Worm (Caenorhabditis elegans) whole organism, L2 larva: ENCODE data around the gene btb-11.
"Not testable (repeated sequence)": the region's sequence is repeated elsewhere in the genome, so short reads cannot be mapped to it uniquely, and the experiment has no call there.

Experiments
- C34F6.9 ChIP-seq: fragments of 150-350 bp; optimal IDR thresholded peaks from 2 replicates; lab custom pipeline; 2014; ENCODE audit warnings: missing biosample characterization, missing genetic modification characterization
- F13H6.1 ChIP-seq: sonication (generic microtip); optimal IDR thresholded peaks from 2 replicates; lab custom pipeline; 2016; ENCODE audit warnings: missing genetic modification characterization, missing compliant biosample characterization
- R02D3.7 ChIP-seq: fragments of 150-350 bp; optimal IDR thresholded peaks from 2 replicates; lab custom pipeline; 2014; ENCODE audit warnings: missing biosample characterization, missing genetic modification characterization
- ZK546.5 ChIP-seq: sonication (generic microtip); optimal IDR thresholded peaks from 2 replicates; lab custom pipeline; 2017; ENCODE audit warnings: missing biosample characterization, missing genetic modification characterization
- aly-2 ChIP-seq: fragments of 150-350 bp; optimal IDR thresholded peaks from 2 replicates; lab custom pipeline; 2014; ENCODE audit warnings: missing biosample characterization, missing genetic modification characterization
- ceh-16 ChIP-seq: fragments of 150-350 bp; optimal IDR thresholded peaks from 2 replicates; lab custom pipeline; 2014; ENCODE audit warnings: missing biosample characterization, missing genetic modification characterization
- egl-27 ChIP-seq: sonication (generic microtip); optimal IDR thresholded peaks from 3 replicates; lab custom pipeline; 2017; ENCODE audit warnings: missing biosample characterization, missing genetic modification reagents, missing genetic modification characterization
- elt-1 ChIP-seq: fragments of 150-350 bp; optimal IDR thresholded peaks from 2 replicates; lab custom pipeline; 2014; ENCODE audit warnings: missing biosample characterization, missing genetic modification characterization
- elt-3 ChIP-seq: sonication (generic microtip); optimal IDR thresholded peaks from 2 replicates; lab custom pipeline; 2017; ENCODE audit warnings: missing biosample characterization, missing genetic modification characterization
- fos-1 ChIP-seq: fragments of 150-350 bp; optimal IDR thresholded peaks from 2 replicates; lab custom pipeline; 2014; ENCODE audit warnings: missing biosample characterization, missing genetic modification characterization
- gmeb-1 ChIP-seq: fragments of 150-350 bp; optimal IDR thresholded peaks from 2 replicates; lab custom pipeline; 2014; ENCODE audit warnings: missing biosample characterization, missing genetic modification characterization
- lin-11 ChIP-seq: fragments of 150-350 bp; sonication (generic microtip); optimal IDR thresholded peaks from 2 replicates; lab custom pipeline; 2014; ENCODE audit warnings: missing biosample characterization, missing genetic modification characterization, inconsistent platforms, mixed read lengths
- lin-13 ChIP-seq: fragments of 150-350 bp; optimal IDR thresholded peaks from 2 replicates; lab custom pipeline; 2014; ENCODE audit warnings: missing biosample characterization, missing genetic modification reagents, missing genetic modification characterization
- lin-39 ChIP-seq: fragments of 150-350 bp; optimal IDR thresholded peaks from 2 replicates; lab custom pipeline; 2014; ENCODE audit warnings: missing biosample characterization, missing genetic modification reagents, missing genetic modification characterization
- lsy-2 ChIP-seq, 2 experiments: fragments of 150-350 bp in 1 of 2; sonication (generic microtip) in 1 of 2; optimal IDR thresholded peaks; 2 replicates each; lab custom pipeline; 2014 to 2017; ENCODE audit warnings: missing biosample characterization in 2 of 2, missing genetic modification characterization in 2 of 2
- mbf-1 ChIP-seq: sonication (generic microtip); optimal IDR thresholded peaks from 2 replicates; lab custom pipeline; 2017; ENCODE audit warnings: missing biosample characterization, missing genetic modification characterization
- nhr-10 ChIP-seq: sonication (generic microtip); optimal IDR thresholded peaks from 2 replicates; lab custom pipeline; 2017; ENCODE audit warnings: missing biosample characterization, missing genetic modification characterization
- nhr-11 ChIP-seq: fragments of 150-350 bp; optimal IDR thresholded peaks from 2 replicates; lab custom pipeline; 2014; ENCODE audit warnings: missing biosample characterization, missing genetic modification characterization
- nhr-129 ChIP-seq: fragments of 150-350 bp; optimal IDR thresholded peaks from 2 replicates; lab custom pipeline; 2014; ENCODE audit warnings: missing biosample characterization, missing genetic modification characterization
- nhr-21 ChIP-seq: fragments of 150-350 bp; optimal IDR thresholded peaks from 2 replicates; lab custom pipeline; 2014; ENCODE audit warnings: missing biosample characterization, missing genetic modification characterization
- nhr-23 ChIP-seq: fragments of 150-350 bp; optimal IDR thresholded peaks from 2 replicates; lab custom pipeline; 2014; ENCODE audit warnings: missing biosample characterization, missing genetic modification reagents, missing genetic modification characterization
- nhr-237 ChIP-seq: fragments of 150-350 bp; optimal IDR thresholded peaks from 2 replicates; lab custom pipeline; 2014; ENCODE audit warnings: missing biosample characterization, missing genetic modification characterization
- nhr-6 ChIP-seq: fragments of 150-350 bp; optimal IDR thresholded peaks from 2 replicates; lab custom pipeline; 2014; ENCODE audit warnings: missing biosample characterization, missing genetic modification characterization
- peb-1 ChIP-seq: fragments of 150-350 bp; optimal IDR thresholded peaks from 2 replicates; lab custom pipeline; 2014; ENCODE audit warnings: missing biosample characterization, missing genetic modification characterization
- sem-4 ChIP-seq: fragments of 150-350 bp; optimal IDR thresholded peaks from 2 replicates; lab custom pipeline; 2014; ENCODE audit warnings: missing biosample characterization, missing genetic modification reagents, missing genetic modification characterization
- skn-1 ChIP-seq: sonication (generic microtip); optimal IDR thresholded peaks from 2 replicates; lab custom pipeline; 2017; ENCODE audit warnings: missing biosample characterization, missing genetic modification characterization
- snpc-4 ChIP-seq: fragments of 150-350 bp; optimal IDR thresholded peaks from 2 replicates; lab custom pipeline; 2014; ENCODE audit warnings: missing biosample characterization, missing genetic modification characterization
- unc-39 ChIP-seq: fragments of 150-350 bp; optimal IDR thresholded peaks from 2 replicates; lab custom pipeline; 2014; ENCODE audit warnings: missing biosample characterization, missing genetic modification characterization
- unc-62 ChIP-seq: fragments of 150-350 bp; optimal IDR thresholded peaks from 2 replicates; lab custom pipeline; 2014; ENCODE audit warnings: missing biosample characterization, missing genetic modification reagents, missing genetic modification characterization
- ztf-1 ChIP-seq: fragments of 200-800 bp; sonication (Bioruptor generic); conservative IDR thresholded peaks from 2 replicates; pipeline ENCODE4 v1.3.6; 2022; ENCODE audit warnings: missing genetic modification characterization, missing compliant biosample characterization
- ztf-11 ChIP-seq: sonication (generic microtip); optimal IDR thresholded peaks from 2 replicates; lab custom pipeline; 2017; ENCODE audit warnings: missing biosample characterization, missing genetic modification characterization
- ztf-4 ChIP-seq: fragments of 150-350 bp; optimal IDR thresholded peaks from 2 replicates; lab custom pipeline; 2014; ENCODE audit warnings: missing biosample characterization, missing genetic modification characterization

btb-11 gene

DNA sequence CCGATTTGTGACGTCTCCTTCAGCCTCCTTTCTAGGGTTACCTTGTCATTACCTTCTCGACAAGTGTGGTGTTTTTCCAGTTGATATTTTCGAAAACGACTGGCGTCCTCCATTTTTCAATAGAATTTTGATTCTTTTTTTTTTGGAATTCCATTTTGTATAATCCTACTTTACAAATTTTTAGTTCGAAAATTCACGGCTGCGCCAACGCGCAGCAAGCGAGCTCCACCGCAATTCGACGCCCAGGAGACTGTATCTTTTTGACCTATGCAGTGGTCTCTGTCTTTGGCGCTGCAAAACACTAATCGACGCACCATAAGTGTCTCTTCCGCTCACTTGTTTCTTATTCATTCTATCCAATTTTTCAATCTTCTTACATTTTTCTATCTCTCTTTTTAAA is 33.3 kb downstream of the btb-11 start, which contains the start of gene fbxc-42:
fbxc-42 (plus strand) TSS at position 301 of the 400 bp plus-strand sequence.
- TF ChIP-seq mbf-1 (tag; lab: Kevin White, UChicago) (no peak), unc-62 (GFP tag; lab: Kevin White, UChicago) (no peak), lin-39 (tag; lab: Kevin White, UChicago) (no peak), nhr-237 (tag; lab: Kevin White, UChicago) (no peak), ztf-1 (GFP tag; lab: Robert Waterston, UW) (no peak), elt-1 (tag; lab: Kevin White, UChicago) (no peak), lin-11 (tag; lab: Kevin White, UChicago) (no peak), ztf-4 (tag; lab: Kevin White, UChicago) (no peak), unc-39 (tag; lab: Kevin White, UChicago) (no peak), R02D3.7 (tag; lab: Kevin White, UChicago) (no peak), gmeb-1 (tag; lab: Kevin White, UChicago) (no peak), snpc-4 (tag; lab: Kevin White, UChicago) (no peak), nhr-129 (tag; lab: Kevin White, UChicago) (no peak), peb-1 (no peak)
- TF ChIP-seq, all 48 proteins: peak for 0

DNA sequence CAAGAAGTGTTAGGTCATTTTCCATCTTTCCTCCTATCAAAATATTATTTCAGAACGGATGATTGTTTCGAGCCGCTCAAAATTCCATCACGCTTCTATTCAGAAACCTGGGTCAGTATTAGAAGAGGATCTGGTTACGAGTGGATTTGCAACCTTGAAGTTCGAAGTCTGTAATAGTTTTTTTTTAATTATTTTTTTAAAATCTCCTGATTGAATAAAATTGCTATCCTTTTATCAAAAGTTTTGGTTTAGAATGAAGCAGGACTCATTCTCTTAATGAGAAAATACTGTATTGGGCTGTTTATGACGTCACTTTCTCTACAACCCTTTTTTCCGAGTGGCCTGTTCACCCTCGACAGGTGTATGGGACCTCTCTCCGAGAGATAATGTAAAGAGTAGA is 36.1 kb downstream of the btb-11 start, which contains the start of gene fbxc-39:
fbxc-39 (plus strand) TSS at position 301 of the 400 bp plus-strand sequence.
- no peak for TF ChIP-seq ztf-1 (GFP tag; lab: Robert Waterston, UW)
- TF ChIP-seq gmeb-1 (tag; lab: Kevin White, UChicago): no peak
- TF ChIP-seq aly-2 (tag; lab: Kevin White, UChicago): no peak
- TF ChIP-seq nhr-21: no peak
- TF ChIP-seq nhr-11 (tag; lab: Kevin White, UChicago): no peak
- no peak for TF ChIP-seq lsy-2 (tag; optimal IDR thresholded peaks at IDR 0.05; lab: Kevin White, UChicago)
- TF ChIP-seq ceh-16 (tag; lab: Kevin White, UChicago): no peak
- TF ChIP-seq R02D3.7 (tag; lab: Kevin White, UChicago): no peak
- TF ChIP-seq elt-1 (tag; lab: Kevin White, UChicago): no peak
- no peak for TF ChIP-seq peb-1
- TF ChIP-seq nhr-129 (tag; lab: Kevin White, UChicago): no peak
- TF ChIP-seq egl-27 (tag; lab: Kevin White, UChicago): no peak
- TF ChIP-seq elt-3: no peak
- TF ChIP-seq nhr-10: no peak
- no peak for TF ChIP-seq skn-1 (tag; lab: Kevin White, UChicago)
- no peak for TF ChIP-seq nhr-6 (tag; lab: Kevin White, UChicago)
- no peak for TF ChIP-seq F13H6.1 (tag; lab: Kevin White, UChicago)
- no peak for TF ChIP-seq sem-4
- TF ChIP-seq lin-13: no peak

DNA sequence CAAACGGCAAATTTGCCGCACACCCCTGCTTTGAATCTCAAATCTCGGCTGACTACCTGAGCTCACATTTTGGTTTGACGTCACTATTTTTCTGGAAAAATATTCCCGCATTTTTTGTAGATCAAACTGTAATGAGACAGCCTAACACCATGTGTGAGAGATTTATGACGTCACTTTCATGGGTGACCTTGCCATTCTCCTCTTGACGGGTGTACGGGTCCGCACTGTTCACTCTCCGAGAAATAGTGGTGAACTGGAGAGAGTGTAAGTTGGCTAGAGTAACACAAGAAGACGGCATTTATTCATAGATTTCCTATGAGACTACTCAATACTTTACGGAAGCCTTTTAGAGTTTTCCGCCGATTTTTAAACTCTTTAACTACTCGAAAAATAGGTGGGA is 38.9 kb downstream of the btb-11 start, which contains the start of gene fbxc-40:
fbxc-40 (plus strand) TSS at position 301 of the 400 bp plus-strand sequence.
- not testable (repeated sequence) for TF ChIP-seq nhr-21; nhr-10; fos-1 (tag; lab: Kevin White, UChicago)

DNA sequence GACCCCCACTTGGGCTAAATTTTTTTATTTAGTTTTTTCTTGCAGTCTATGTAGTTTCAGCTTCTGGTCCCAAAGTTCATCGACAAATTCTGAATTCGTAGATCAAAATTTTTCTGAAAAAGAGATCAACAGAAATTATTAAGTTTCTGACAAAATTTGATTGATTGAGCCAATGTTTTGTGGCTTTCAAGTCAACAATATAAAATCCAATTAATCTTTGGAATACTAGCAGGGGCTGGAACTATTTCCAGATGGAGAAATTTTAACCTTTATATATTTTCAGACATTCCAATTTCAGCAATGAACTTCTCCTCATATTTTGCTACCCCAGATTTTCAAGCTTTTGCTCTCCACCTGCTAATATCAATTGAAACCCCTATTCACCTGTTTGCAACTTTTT is 41.7 kb downstream of the btb-11 start, which contains the start of gene srh-274:
srh-274 (plus strand) TSS at position 301 of the 400 bp plus-strand sequence.
- TF ChIP-seq F13H6.1 (tag; lab: Kevin White, UChicago) (no peak), ztf-1 (GFP tag; lab: Robert Waterston, UW) (no peak), nhr-10 (no peak), peb-1 (no peak), ztf-11 (tag; lab: Kevin White, UChicago) (no peak), ZK546.5 (tag; lab: Kevin White, UChicago) (no peak), unc-62 (GFP tag; lab: Kevin White, UChicago) (no peak), nhr-23 (tag; lab: Kevin White, UChicago) (no peak), ceh-16 (tag; lab: Kevin White, UChicago) (no peak), gmeb-1 (tag; lab: Kevin White, UChicago) (no peak), skn-1 (tag; lab: Kevin White, UChicago) (no peak), nhr-21 (no peak), C34F6.9 (no peak), mbf-1 (tag; lab: Kevin White, UChicago) (no peak)

DNA sequence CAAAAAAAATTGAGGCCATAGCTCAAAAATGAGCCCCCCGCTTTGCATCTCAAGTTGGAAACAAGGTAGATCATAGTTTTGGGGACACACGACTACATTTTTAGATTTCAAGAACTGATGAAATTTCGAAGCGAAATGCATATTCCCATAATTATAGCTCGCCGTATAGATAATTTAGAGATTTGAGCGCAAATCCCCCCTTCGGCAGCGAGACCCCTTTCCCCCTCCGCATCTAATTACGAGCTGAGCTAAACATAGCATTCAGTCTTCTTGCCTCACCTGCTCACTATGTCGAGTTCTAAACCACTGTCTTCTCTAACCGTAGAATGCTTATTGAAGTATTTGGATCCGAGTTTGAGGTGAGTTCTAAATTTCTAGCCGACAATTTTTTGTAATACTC is 45.4 kb downstream of the btb-11 start, which contains the start of the genes fbxc-17 and fbxc-15:
fbxc-17 (minus strand) TSS at position 101 of the 400 bp plus-strand sequence.
fbxc-15 (plus strand) TSS at position 289 of the 400 bp plus-strand sequence.
- no peak for TF ChIP-seq elt-3
- TF ChIP-seq aly-2 (tag; lab: Kevin White, UChicago): no peak
